Fruit fly (Drosophila melanogaster) whole organism: ENCODE measurements around the gene CG42494.

ENCODE experiments used
- CG8478 ChIP-seq: fragments of >200 bp; optimal IDR thresholded peaks from 2 replicates; lab custom pipeline; 2018; ENCODE audit warnings: inconsistent platforms
- Dll ChIP-seq: fragments of >200 bp; optimal IDR thresholded peaks from 2 replicates; lab custom pipeline; 2017
- EcR ChIP-seq, 2 experiments: fragments of >200 bp; optimal IDR thresholded peaks; 2 replicates each; lab custom pipeline; 2017; ENCODE audit warnings: missing biosample characterization in 2 of 2, missing genetic modification characterization in 2 of 2, missing genetic modification reagents in 2 of 2
- pan ChIP-seq: fragments of >200 bp; optimal IDR thresholded peaks from 2 replicates; lab custom pipeline; 2017
- psq ChIP-seq: fragments of >200 bp; optimal IDR thresholded peaks from 2 replicates; lab custom pipeline; 2017
- usp ChIP-seq: fragments of >200 bp; optimal IDR thresholded peaks from 2 replicates; lab custom pipeline; 2017; ENCODE audit warnings: missing biosample characterization, missing genetic modification characterization, mixed read lengths

The CG42494 gene

DNA sequence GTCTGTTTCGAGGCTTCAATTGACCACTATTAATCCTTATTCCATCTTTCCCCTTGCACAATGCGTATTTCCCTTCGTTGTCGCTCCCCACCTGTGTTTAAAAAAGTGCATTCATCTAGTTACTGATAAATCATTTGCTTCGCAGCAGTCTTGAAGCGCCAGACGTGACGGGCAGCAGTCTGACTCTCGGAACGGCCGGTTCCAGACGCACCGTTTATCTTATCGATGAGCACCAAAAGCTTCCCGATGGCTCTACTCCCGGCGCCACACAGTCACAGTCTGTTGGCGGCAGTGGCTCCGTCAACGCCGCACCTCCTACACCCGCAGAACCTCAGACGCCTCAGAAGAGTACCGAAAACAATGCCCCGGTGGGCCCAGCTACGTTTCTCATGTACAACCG is at the start of gene CG42494:
CG42494 (plus strand) TSS at position 301 of the 400 bp plus-strand sequence.
- TF ChIP-seq psq (lab: Kevin White, UChicago), result no peak
- no peak for TF ChIP-seq usp (GFP tag; lab: Kevin White, UChicago)
- TF ChIP-seq Dll (lab: Kevin White, UChicago), result no peak
- TF ChIP-seq pan (lab: Kevin White, UChicago), result no peak
- no peak for TF ChIP-seq EcR (GFP tag; optimal IDR thresholded peaks at IDR 0.05; lab: Kevin White, UChicago)
- no peak for TF ChIP-seq CG8478 (lab: Kevin White, UChicago)

DNA sequence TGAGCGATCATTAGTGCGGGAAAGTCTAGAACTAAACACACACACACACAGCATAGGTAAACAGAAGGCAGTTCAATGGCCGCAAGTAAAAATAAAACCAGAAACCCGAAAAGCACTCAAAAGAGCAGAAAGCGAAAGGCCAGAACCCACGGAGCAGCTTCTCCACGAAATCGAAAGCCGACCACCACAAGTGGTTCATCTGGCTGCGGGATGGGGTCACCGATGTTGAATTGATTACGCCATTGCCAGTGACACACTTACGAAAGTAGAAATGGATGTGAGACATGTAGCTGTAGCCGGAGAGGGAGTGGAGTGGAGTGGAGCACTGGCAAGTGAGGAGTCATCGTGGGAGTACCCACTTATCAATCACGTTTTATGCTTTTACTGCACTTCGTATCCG is 42.8 kb upstream of the CG42494 start:
- no peak for TF ChIP-seq EcR (GFP tag; optimal IDR thresholded peaks at IDR 0.05; lab: Kevin White, UChicago)
- no peak for TF ChIP-seq CG8478 (lab: Kevin White, UChicago)

DNA sequence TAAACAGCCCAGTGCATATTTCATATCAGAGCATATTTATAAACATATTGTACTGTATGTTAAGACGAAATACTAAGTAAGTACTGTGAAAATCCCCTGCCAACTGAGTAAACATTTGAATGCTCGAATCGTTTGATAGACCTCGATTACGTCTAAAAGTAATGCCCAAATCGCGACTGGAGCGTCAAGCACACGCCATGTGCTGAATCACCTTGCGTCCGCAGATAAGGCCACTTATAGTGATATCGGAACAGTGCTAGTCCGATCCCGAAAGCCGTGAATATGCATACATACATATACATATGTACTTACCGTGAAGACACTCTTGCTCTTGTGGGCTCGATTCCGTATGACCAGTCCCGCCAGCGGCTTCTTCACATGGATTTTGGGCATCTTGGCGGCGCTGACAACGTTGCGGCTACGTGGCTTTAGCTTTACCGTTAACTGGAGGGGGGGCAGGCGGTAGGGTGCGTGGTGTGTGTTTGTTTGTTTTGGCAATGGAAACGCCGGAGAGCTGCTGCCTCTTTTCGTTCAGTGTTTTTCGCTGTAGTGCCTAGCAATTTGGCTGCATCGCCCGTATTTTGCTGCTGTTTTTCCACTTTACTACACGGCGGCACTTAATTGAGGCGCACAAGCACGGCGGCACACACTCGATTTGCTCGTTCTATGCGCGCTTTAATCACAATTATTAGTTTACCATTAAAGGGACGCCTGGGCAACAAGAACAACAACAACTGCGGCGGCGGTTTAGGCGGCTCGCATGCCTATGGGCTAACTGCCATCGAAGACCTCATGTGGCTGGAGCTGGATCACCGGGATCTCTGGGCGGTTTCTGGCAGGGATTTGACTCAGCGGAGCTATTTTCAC is 41.5 kb upstream of the CG42494 start:
- no peak for TF ChIP-seq CG8478 (lab: Kevin White, UChicago)
- no peak for TF ChIP-seq EcR (GFP tag; optimal IDR thresholded peaks at IDR 0.05; lab: Kevin White, UChicago)
- TF ChIP-seq Dll (lab: Kevin White, UChicago), result no peak
- TF ChIP-seq pan (lab: Kevin White, UChicago), result no peak
- no peak for TF ChIP-seq usp (GFP tag; lab: Kevin White, UChicago)
- TF ChIP-seq psq (lab: Kevin White, UChicago), result no peak

DNA sequence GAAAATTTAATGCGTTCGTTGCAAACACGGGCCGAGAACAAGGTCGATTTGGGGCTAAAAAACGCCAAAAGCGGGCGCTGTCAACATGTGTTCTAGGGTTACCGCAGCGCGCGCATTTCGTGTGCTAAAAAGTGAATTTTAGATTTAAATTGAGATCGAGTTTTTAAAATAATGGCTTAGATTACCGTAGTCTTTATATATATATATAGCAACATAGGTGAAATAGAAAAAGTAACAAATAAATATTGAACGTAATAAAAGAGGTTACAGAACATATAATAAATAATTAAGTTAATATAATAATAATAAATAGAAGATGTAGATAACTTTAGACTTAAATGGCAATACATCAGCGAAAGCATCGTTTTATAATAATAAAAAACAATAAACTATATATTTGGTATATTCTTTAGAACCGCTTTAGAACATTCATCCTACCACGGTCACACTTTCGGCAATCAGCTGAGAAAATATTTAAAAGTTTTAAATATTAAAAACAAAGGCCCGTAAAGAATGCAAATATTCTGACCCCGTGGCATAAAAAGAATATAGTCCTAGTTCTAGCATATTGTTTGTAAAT is 40.7 kb upstream of the CG42494 start, which contains the start of the genes CG11537 and Alg2:
CG11537 (minus strand) TSS at position 75 of the 580 bp plus-strand sequence.
Alg2 (plus strand) TSS at position 426 of the 580 bp plus-strand sequence.
- no peak for TF ChIP-seq pan (lab: Kevin White, UChicago)
- TF ChIP-seq EcR (GFP tag; optimal IDR thresholded peaks at IDR 0.05; lab: Kevin White, UChicago), result no peak
- TF ChIP-seq psq (lab: Kevin White, UChicago), result no peak

DNA sequence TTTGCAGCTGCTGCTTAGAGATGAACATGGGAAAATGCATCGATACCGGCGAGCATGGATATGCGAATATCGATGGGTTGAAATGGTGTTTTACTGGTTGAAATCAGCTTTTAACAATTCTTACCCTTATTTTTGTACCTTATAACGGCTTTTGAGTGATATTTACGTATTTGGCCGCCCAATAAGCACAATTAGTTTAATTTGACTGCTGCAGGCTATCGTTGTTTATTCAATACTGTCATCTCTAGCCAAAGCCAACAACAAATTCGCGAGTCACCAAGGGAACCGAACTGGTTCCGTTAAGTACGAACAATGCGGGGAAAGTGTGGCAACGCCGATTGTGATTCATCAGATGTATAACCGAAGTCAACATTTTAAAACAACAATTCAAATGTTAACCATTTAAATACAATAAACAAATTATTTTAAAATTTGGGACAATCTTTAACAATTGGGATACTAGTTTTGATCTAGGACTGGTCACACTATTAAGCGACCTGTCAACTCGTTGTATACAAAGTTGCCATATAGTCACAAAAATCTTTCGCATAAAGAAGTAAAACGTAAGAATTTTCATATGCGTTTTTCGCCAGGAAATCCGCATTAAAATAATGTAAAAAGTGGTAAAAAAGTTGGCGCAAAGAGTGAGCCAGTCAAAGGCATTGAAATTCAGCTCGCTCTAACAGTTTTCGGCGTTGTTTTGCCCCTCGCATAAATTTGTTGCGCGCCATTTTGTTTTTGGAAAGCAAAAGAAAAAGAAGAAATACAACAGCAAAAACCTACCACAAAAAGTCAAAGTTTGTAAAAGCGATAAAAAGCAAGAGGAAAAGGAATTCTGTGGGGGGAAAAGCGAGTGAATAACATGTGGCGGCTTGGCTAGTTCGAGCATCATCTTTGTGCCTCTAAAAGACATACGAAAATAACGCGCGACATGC is 35.8 kb upstream of the CG42494 start, which contains the start of the genes Usp5 and BtbVII:
Usp5 (minus strand) TSS at position 234 of the 935 bp plus-strand sequence.
BtbVII (plus strand) TSS at position 522 of the 935 bp plus-strand sequence.
- TF ChIP-seq psq (lab: Kevin White, UChicago), result no peak
- no peak for TF ChIP-seq Dll (lab: Kevin White, UChicago)
- no peak for TF ChIP-seq pan (lab: Kevin White, UChicago)
- TF ChIP-seq usp (GFP tag; lab: Kevin White, UChicago), result no peak
- TF ChIP-seq EcR (GFP tag; optimal IDR thresholded peaks at IDR 0.05; lab: Kevin White, UChicago), result no peak
- TF ChIP-seq CG8478 (lab: Kevin White, UChicago), result no peak

DNA sequence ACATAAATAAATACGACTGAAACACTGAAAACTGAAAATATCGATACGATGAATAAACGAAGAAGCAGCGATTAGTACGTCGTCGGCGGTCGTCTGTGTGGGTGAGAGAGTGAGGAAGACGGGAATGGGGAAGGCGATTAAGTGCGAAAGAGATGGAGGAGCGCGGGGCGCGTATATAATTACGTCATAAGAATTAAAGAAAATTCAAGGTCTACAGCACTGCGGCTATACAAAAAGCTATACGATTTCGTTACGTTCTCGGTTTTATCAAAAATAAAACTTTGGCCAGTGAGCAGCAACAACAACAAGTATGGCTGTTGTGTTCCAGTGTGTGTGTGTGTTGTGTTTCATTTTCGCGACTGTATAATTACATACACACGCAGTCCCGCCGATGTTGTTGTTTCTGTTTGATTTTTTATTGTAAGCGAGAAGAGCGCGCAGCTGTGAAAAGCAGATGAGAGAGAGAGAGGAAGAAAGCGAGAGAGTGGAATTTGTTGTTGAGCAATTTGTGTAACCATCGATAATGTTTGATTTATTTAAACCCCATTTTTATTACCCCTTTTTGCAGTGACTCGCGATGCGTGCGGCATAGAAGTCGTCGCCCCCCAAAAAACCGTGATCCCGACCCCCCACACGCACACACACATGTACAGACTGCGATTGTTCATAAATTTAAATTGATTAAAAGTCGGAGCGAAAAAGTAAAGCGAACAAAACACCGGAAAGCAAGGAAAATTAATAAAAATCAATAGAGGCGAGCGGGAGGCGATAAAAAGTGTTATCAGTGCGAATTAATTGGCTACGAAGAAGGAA is 34.9 kb upstream of the CG42494 start:
- no peak for TF ChIP-seq pan (lab: Kevin White, UChicago)
- TF ChIP-seq CG8478 (lab: Kevin White, UChicago), result no peak
- no peak for TF ChIP-seq EcR (GFP tag; optimal IDR thresholded peaks at IDR 0.05; lab: Kevin White, UChicago)
- no peak for TF ChIP-seq usp (GFP tag; lab: Kevin White, UChicago)
- no peak for TF ChIP-seq psq (lab: Kevin White, UChicago)
- peak; percentile 18 for TF ChIP-seq Dll (lab: Kevin White, UChicago)

DNA sequence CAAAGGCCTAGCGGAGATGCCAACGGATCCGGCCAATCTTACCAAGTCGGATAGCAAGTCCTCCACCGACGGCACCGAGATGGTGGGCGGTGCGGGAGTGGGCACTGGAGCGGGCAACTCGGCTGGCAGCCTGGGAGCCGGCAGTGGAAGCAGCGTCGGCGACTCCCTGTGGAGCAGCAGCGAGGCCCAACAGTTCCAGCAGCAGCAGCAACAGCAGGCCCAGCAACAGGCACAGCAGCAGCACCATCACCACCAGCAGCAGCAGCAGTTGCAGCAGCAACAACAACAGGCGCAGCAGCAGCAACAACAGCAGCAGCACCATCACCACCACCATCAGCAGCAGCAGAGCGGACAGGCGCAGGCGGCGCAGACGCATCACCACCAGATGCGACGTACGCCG is 33.8 kb upstream of the CG42494 start:
- TF ChIP-seq psq (lab: Kevin White, UChicago) (no peak), EcR (GFP tag; optimal IDR thresholded peaks at IDR 0.05; lab: Kevin White, UChicago) (no peak), CG8478 (lab: Kevin White, UChicago) (no peak), usp (GFP tag; lab: Kevin White, UChicago) (no peak), pan (lab: Kevin White, UChicago) (no peak), Dll (lab: Kevin White, UChicago) (no peak)

DNA sequence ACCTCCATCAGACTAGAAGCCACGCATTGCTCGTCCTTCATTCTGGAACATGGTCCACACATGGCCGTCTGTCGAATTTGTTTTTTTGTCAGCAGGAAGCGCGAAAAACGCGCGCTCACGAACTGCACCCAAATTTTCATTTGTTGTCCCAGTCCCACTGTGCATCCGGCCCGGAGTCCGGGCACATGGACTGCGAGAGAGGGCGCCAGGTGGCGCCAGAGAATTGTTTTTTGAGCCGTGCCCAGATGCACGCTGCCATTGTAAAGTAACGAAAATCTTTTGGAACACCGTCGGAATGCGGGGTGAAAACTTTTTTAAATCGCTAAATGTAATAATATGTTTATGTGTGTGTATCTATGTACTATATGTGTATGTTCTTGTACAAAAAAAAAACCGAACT is 26.6 kb upstream of the CG42494 start:
- TF ChIP-seq psq (lab: Kevin White, UChicago), result no peak
- no peak for TF ChIP-seq usp (GFP tag; lab: Kevin White, UChicago)
- TF ChIP-seq Dll (lab: Kevin White, UChicago), result no peak
- no peak for TF ChIP-seq pan (lab: Kevin White, UChicago)
- no peak for TF ChIP-seq CG8478 (lab: Kevin White, UChicago)
- TF ChIP-seq EcR (GFP tag; optimal IDR thresholded peaks at IDR 0.05; lab: Kevin White, UChicago), result no peak

DNA sequence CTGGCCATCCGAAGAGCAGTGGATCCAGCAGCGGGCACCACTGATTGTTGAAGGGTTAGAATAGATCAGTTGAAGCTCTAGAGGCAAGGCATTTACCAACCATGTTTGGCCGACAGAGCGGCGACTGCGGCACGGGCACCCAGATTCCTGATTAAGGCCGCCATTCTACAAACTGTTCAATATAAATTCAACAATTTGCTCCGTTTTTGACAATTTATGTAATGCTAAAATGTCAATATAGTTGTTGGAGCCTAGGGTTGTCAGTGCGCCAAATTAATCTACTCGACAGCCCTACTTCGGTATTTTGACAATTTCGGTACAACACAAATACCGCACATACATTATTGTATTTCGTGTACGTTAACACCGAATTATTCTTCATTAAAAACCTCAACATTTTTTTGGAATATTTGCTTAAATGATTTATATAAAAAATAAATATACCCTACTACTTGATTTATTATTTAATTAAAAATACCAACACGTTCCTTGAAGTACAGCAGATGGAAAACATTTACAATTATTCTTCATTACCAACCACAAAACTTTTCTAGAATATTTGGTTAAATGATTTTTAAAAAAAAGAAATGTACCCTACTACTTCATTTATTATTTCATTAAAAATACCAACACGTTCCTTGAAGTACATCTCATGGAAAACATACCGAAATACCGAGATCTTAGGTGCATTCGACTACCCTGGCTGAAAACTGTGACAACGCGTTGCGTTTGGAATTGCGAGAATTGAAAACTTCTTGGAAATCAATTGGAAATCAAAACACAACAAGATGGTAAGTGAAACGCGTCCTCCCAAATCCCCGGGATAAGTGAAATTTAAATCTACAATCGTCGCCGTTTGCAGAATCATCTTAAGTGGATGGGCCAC is 24.7 kb upstream of the CG42494 start, which contains the start of the genes ND-30 and CG15812:
ND-30 (minus strand) TSS at position 270 of the 886 bp plus-strand sequence.
CG15812 (plus strand) TSS at position 683 of the 886 bp plus-strand sequence.
- TF ChIP-seq EcR (GFP tag; optimal IDR thresholded peaks at IDR 0.05; lab: Kevin White, UChicago) (no peak), usp (GFP tag; lab: Kevin White, UChicago) (no peak), Dll (lab: Kevin White, UChicago) (no peak), CG8478 (lab: Kevin White, UChicago) (no peak), psq (lab: Kevin White, UChicago) (no peak), pan (lab: Kevin White, UChicago) (no peak)
